Worm (Caenorhabditis elegans): ENCODE measurements around the gene dpf-6.

DNA sequence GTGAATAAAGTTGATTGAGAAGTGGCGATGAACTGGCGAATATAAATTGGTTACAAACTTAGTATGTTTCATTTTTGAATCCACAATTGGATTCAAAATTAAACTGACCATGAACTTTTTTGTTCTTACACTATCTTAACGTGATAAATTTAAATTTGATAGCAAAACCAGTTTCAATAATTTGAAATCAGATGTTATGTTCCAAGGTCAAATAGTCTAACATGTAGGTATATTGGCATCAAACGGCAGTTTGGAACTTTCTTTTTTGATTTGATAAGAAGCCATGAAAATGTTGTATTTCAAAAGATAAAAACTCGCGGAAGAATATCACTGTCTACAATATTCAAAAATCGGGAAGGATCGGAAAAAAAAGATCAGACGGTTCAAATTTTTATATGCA lies 2.0 kb upstream of the dpf-6 start:
- no peak for TF ChIP-seq nhr-6 (tag; optimal IDR thresholded peaks at IDR 0.05)
- no peak for TF ChIP-seq F26F4.8 (GFP tag; conservative IDR thresholded peaks at IDR 0.05)
- no peak for TF ChIP-seq nhr-41 (GFP tag; IDR thresholded peaks at IDR 0.05)
- no peak for TF ChIP-seq nhr-25 (tag; optimal IDR thresholded peaks at IDR 0.05; ENCODE audit: borderline replicate concordance, insufficient read depth)
- TF ChIP-seq mdl-1 (tag; optimal IDR thresholded peaks at IDR 0.05): no peak
- no peak for TF ChIP-seq pha-4 (GFP tag; IDR thresholded peaks at IDR 0.05)
- no peak for TF ChIP-seq pha-4 (tag; optimal IDR thresholded peaks at IDR 0.05)
- TF ChIP-seq vab-7 (GFP tag; IDR thresholded peaks at IDR 0.05): no peak
- no peak for TF ChIP-seq ztf-7 (tag; optimal IDR thresholded peaks at IDR 0.05)
- TF ChIP-seq dve-1 (tag; optimal IDR thresholded peaks at IDR 0.05; ENCODE audit: insufficient read depth): no peak
- no peak for TF ChIP-seq attf-4 (tag; optimal IDR thresholded peaks at IDR 0.05)
- TF ChIP-seq lin-15B (tag; optimal IDR thresholded peaks at IDR 0.05): no peak
- no peak for TF ChIP-seq spr-1 (tag; optimal IDR thresholded peaks at IDR 0.05)
- TF ChIP-seq ztf-11 (tag; optimal IDR thresholded peaks at IDR 0.05): no peak
- TF ChIP-seq ces-1 (GFP tag; optimal IDR thresholded peaks at IDR 0.05): no peak
